Fruit fly (Drosophila melanogaster) S2 (cell line): Measurements from ENCODE around the gene Cyp4e3.
A peak's percentile ranks its signal among the peaks of the same experiment; 100 is the strongest.

Experiments used
- CG8478 ChIP-seq: fragments of >200 bp; optimal IDR thresholded peaks from 2 replicates; lab custom pipeline; 2018
- CTCF ChIP-seq, 2 experiments: fragments of >200 bp; optimal IDR thresholded peaks; 2 replicates each; lab custom pipeline; 2018

dm6 chr2L:9698923-9699493 lies 50.9 kb downstream of the Cyp4e3 start, which contains the start of gene Pka-C1:
- no peak for TF ChIP-seq CG8478 (lab: Kevin White, UChicago)
- TF ChIP-seq CTCF (optimal IDR thresholded peaks at IDR 0.05; lab: Kevin White, UChicago), result peak in 1 of 2 experiments; percentile 17
